Fruit fly (Drosophila melanogaster): ENCODE measurements around the gene CG34165.

Gene CG34165

DNA sequence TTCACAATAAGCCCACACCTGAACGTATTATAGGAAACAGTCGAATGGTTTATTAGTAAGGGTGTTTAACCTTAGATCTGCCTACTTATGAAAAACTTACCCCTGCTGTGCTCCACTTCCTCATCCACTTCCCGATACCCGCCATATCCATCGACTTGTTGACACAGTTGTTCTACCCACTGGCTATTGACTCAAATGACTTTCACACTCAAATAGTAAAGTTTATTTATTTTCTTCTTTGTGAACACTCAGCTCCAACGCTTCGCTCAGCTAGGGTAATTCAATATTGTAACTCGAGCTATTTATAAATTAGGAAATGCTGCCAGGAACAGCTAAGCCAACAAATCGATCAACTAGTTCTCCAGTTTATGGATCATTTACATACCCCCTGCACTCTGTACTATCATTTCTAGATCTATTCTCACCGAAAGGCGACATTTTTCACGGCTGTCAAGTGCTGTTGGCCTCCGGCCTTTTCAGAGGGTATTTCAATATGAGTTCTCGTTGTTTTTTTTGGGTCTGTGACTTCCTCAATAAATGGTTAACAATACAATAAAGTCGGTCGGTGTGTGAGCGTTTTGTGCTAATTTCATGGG lies 27.8 kb upstream of the CG34165 start (continued):
- TF ChIP-seq CG7372 (GFP tag; IDR thresholded peaks at IDR 0.05): 0 out of 2 replicates have a peak, but pooled peaks have one; percentile 6
- peak; percentile 80; the same call in 2 of the 3 replicates for TF ChIP-seq z (GFP tag; IDR thresholded peaks at IDR 0.05)
- peak; percentile 85 for TF ChIP-seq CG13296 (GFP tag; optimal IDR thresholded peaks at IDR 0.05)
- TF ChIP-seq CG9609 (GFP tag; optimal IDR thresholded peaks at IDR 0.05): peak; percentile 73
- no peak for TF ChIP-seq CG9437 (GFP tag; optimal IDR thresholded peaks at IDR 0.05)
- peak; percentile 92 for TF ChIP-seq CG12071 (GFP tag; optimal IDR thresholded peaks at IDR 0.05)
- peak; percentile 73; the same call in 1 of the 2 replicates for TF ChIP-seq toy (GFP tag; IDR thresholded peaks at IDR 0.05)
- peak; percentile 69 for TF ChIP-seq Atf-2 (GFP tag; optimal IDR thresholded peaks at IDR 0.05)
- TF ChIP-seq D19A (tag; optimal IDR thresholded peaks at IDR 0.05): peak; percentile 72
- no peak for TF ChIP-seq hb (GFP tag; IDR thresholded peaks at IDR 0.05; ENCODE audit: partially characterized antibody)
- no peak for TF ChIP-seq bbx (GFP tag; IDR thresholded peaks at IDR 0.05; ENCODE audit: partially characterized antibody)
- TF ChIP-seq BtbVII (GFP tag; optimal IDR thresholded peaks at IDR 0.05): peak; percentile 88
- TF ChIP-seq ro (GFP tag; IDR thresholded peaks at IDR 0.05): no peak
- no peak for TF ChIP-seq CG34224 (GFP tag; IDR thresholded peaks at IDR 0.05; ENCODE audit: partially characterized antibody)
- peak; percentile 70 for TF ChIP-seq CG7928 (GFP tag; optimal IDR thresholded peaks at IDR 0.05)
- TF ChIP-seq CG12659 (GFP tag; optimal IDR thresholded peaks at IDR 0.05): peak; percentile 89
- TF ChIP-seq cato (GFP tag; optimal IDR thresholded peaks at IDR 0.05; ENCODE audit: borderline replicate concordance): peak; percentile 52
- peak; percentile 69 for TF ChIP-seq vfl (GFP tag; optimal IDR thresholded peaks at IDR 0.05)
- no peak for TF ChIP-seq Stat92E (GFP tag; optimal IDR thresholded peaks at IDR 0.05)
- peak; percentile 57 for TF ChIP-seq sima (GFP tag; optimal IDR thresholded peaks at IDR 0.05)
- TF ChIP-seq Chrac-16 (GFP tag; optimal IDR thresholded peaks at IDR 0.05): no peak
- TF ChIP-seq Blimp-1 (GFP tag; optimal IDR thresholded peaks at IDR 0.05): peak; percentile 91
- peak; percentile 85; the same call in 1 of the 2 replicates for TF ChIP-seq HLH3B (GFP tag; IDR thresholded peaks at IDR 0.05)
- TF ChIP-seq fd102C (GFP tag; optimal IDR thresholded peaks at IDR 0.05): peak; percentile 51
- peak; percentile 87 for TF ChIP-seq Fer3 (tag; optimal IDR thresholded peaks at IDR 0.05)
- TF ChIP-seq ken (GFP tag; IDR thresholded peaks at IDR 0.05): peak; percentile 67; the same call in 2 of the 3 replicates
- TF ChIP-seq PHDP (tag; optimal IDR thresholded peaks at IDR 0.05): peak; percentile 85
- peak; percentile 81 for TF ChIP-seq scrt (GFP tag; optimal IDR thresholded peaks at IDR 0.05)
- peak; percentile 71; the same call in 1 of the 2 replicates for TF ChIP-seq E2f1 (GFP tag; IDR thresholded peaks at IDR 0.05)
- TF ChIP-seq CG13287 (GFP tag; IDR thresholded peaks at IDR 0.05; ENCODE audit: partially characterized antibody): no peak
- peak; percentile 92 for TF ChIP-seq CG13123 (GFP tag; optimal IDR thresholded peaks at IDR 0.05)
- TF ChIP-seq CG11723 (GFP tag; optimal IDR thresholded peaks at IDR 0.05): peak; percentile 86
- no peak for TF ChIP-seq nom (GFP tag; optimal IDR thresholded peaks at IDR 0.05)
- TF ChIP-seq CG7357 (GFP tag; IDR thresholded peaks at IDR 0.05): no peak
- peak; percentile 88 for TF ChIP-seq luna (GFP tag; optimal IDR thresholded peaks at IDR 0.05)
- peak; percentile 94 for TF ChIP-seq Atf6 (GFP tag; IDR thresholded peaks at IDR 0.05)
- peak; percentile 67 for TF ChIP-seq tin (GFP tag; optimal IDR thresholded peaks at IDR 0.05)
- TF ChIP-seq amos (GFP tag; IDR thresholded peaks at IDR 0.05; ENCODE audit: partially characterized antibody): no peak
- peak; percentile 88 for TF ChIP-seq CG10431 (GFP tag; optimal IDR thresholded peaks at IDR 0.05)
- peak; percentile 96 for TF ChIP-seq CG6813 (GFP tag; optimal IDR thresholded peaks at IDR 0.05)
- no peak; the same call in 1 of the 2 replicates for TF ChIP-seq cas (GFP tag; IDR thresholded peaks at IDR 0.05)
- TF ChIP-seq zen2 (GFP tag; IDR thresholded peaks at IDR 0.05; ENCODE audit: partially characterized antibody): no peak
- peak; percentile 29 for TF ChIP-seq Ravus (GFP tag; IDR thresholded peaks at IDR 0.05)
- TF ChIP-seq nerfin-1 (tag; optimal IDR thresholded peaks at IDR 0.05): peak; percentile 81
- no peak for TF ChIP-seq wor (GFP tag; IDR thresholded peaks at IDR 0.05)
- peak; percentile 58 for TF ChIP-seq exex (tag; optimal IDR thresholded peaks at IDR 0.05)
- TF ChIP-seq CG10366 (GFP tag; IDR thresholded peaks at IDR 0.05): peak; percentile 42; the same call in 1 of the 2 replicates
- TF ChIP-seq Sox100B (GFP tag; optimal IDR thresholded peaks at IDR 0.05): peak; percentile 90

All from whole organism, embryonic.